Fruit fly (Drosophila melanogaster) whole organism, embryonic: ENCODE data around the gene FRG1.
A peak's percentile ranks its signal among the peaks of the same experiment; 100 is the strongest.

Experiments
- Blimp-1 ChIP-seq: fragments of 200-800 bp; sonication (Bioruptor generic); optimal IDR thresholded peaks from 3 replicates; lab custom pipeline; 2018; ENCODE audit warnings: missing biosample characterization, missing genetic modification characterization, mild to moderate bottlenecking, moderate library complexity, missing genetic modification reagents
- CG10366 ChIP-seq: fragments of 200-800 bp; sonication (Bioruptor generic); IDR thresholded peaks from 2 replicates; pipeline ENCODE4 v1.3.6; 2022; ENCODE audit warnings: missing biosample characterization, missing genetic modification characterization
- CG11723 ChIP-seq: fragments of 200-800 bp; sonication (Bioruptor generic); optimal IDR thresholded peaks from 2 replicates; lab custom pipeline; 2017; ENCODE audit warnings: missing biosample characterization, mild to moderate bottlenecking, missing genetic modification characterization
- CG12391 ChIP-seq: fragments of 200-800 bp; sonication (Bioruptor generic); optimal IDR thresholded peaks from 3 replicates; lab custom pipeline; 2018; ENCODE audit warnings: missing biosample characterization, mild to moderate bottlenecking, missing genetic modification characterization, moderate library complexity
- CG16779 ChIP-seq: fragments of 200-800 bp; sonication (Bioruptor generic); IDR thresholded peaks from 2 replicates; pipeline ENCODE4 v1.3.6; 2022; ENCODE audit warnings: missing biosample characterization, missing genetic modification characterization
- CG17361 ChIP-seq: fragments of 200-800 bp; sonication (Bioruptor generic); IDR thresholded peaks from 3 replicates; pipeline ENCODE4 v1.3.6; 2022; ENCODE audit warnings: missing biosample characterization, missing genetic modification characterization
- CG18599 ChIP-seq: fragments of 200-800 bp; sonication (Bioruptor generic); optimal IDR thresholded peaks from 3 replicates; lab custom pipeline; 2017; ENCODE audit warnings: missing biosample characterization, missing genetic modification characterization, mild to moderate bottlenecking, moderate library complexity, missing genetic modification reagents
- CG2129 ChIP-seq: fragments of 200-800 bp; sonication (Bioruptor generic); IDR thresholded peaks from 2 replicates; pipeline ENCODE4 v1.3.6; 2022; ENCODE audit warnings: missing biosample characterization, missing genetic modification characterization; ENCODE audit not compliant: partially characterized antibody
- CG30403 ChIP-seq: fragments of 200-800 bp; sonication (Bioruptor generic); optimal IDR thresholded peaks from 3 replicates; lab custom pipeline; 2016; ENCODE audit warnings: missing biosample characterization, missing genetic modification characterization
- CG30431 ChIP-seq: fragments of 200-800 bp; sonication (Bioruptor generic); optimal IDR thresholded peaks from 2 replicates; lab custom pipeline; 2017; ENCODE audit warnings: missing biosample characterization, missing genetic modification characterization
- CG3065 ChIP-seq: fragments of 200-800 bp; sonication (Bioruptor generic); optimal IDR thresholded peaks from 2 replicates; lab custom pipeline; 2016; ENCODE audit warnings: missing biosample characterization, missing genetic modification characterization
- CG32532 ChIP-seq: fragments of 200-800 bp; sonication (Bioruptor generic); IDR thresholded peaks from 2 replicates; pipeline ENCODE4 v1.3.6; 2022; ENCODE audit warnings: missing biosample characterization, missing genetic modification characterization
- CG34422 ChIP-seq: fragments of 200-800 bp; sonication (Bioruptor generic); IDR thresholded peaks from 3 replicates; pipeline ENCODE4 v1.3.6; 2022; ENCODE audit warnings: missing biosample characterization, missing genetic modification characterization
- CG42726 ChIP-seq: fragments of 200-800 bp; sonication (Bioruptor generic); IDR thresholded peaks from 2 replicates; pipeline ENCODE4 v1.3.6; 2022; ENCODE audit warnings: missing biosample characterization, missing genetic modification characterization; ENCODE audit not compliant: partially characterized antibody
- CG5245 ChIP-seq: fragments of 200-800 bp; sonication (Bioruptor generic); optimal IDR thresholded peaks from 3 replicates; lab custom pipeline; 2016; ENCODE audit warnings: missing biosample characterization, missing genetic modification characterization
- CG6272 ChIP-seq: fragments of 200-800 bp; sonication (Bioruptor generic); IDR thresholded peaks from 2 replicates; pipeline ENCODE4 v1.3.6; 2022; ENCODE audit warnings: missing biosample characterization, missing genetic modification characterization
- CG8944 ChIP-seq: fragments of 200-800 bp; sonication (Bioruptor generic); optimal IDR thresholded peaks from 3 replicates; lab custom pipeline; 2016; ENCODE audit warnings: missing biosample characterization, missing genetic modification characterization
- CG9437 ChIP-seq: fragments of 200-800 bp; sonication (Bioruptor generic); optimal IDR thresholded peaks from 2 replicates; lab custom pipeline; 2018; ENCODE audit warnings: missing biosample characterization, mild to moderate bottlenecking, missing genetic modification characterization
- CG9797 ChIP-seq: fragments of 200-800 bp; sonication (Bioruptor generic); optimal IDR thresholded peaks from 3 replicates; lab custom pipeline; 2018; ENCODE audit warnings: missing biosample characterization, mild to moderate bottlenecking, missing genetic modification characterization
- CoRest ChIP-seq: fragments of 200-800 bp; sonication (Bioruptor generic); optimal IDR thresholded peaks from 3 replicates; lab custom pipeline; 2018; ENCODE audit warnings: missing biosample characterization, mild to moderate bottlenecking, missing genetic modification characterization, moderate library complexity
- Dek ChIP-seq: fragments of 200-800 bp; sonication (Bioruptor generic); optimal IDR thresholded peaks from 3 replicates; lab custom pipeline; 2019; ENCODE audit warnings: missing biosample characterization, mild to moderate bottlenecking, missing genetic modification characterization, moderate library complexity
- Dfd ChIP-seq, 2 experiments: fragments of >200 bp; optimal IDR thresholded peaks; 2 replicates each; lab custom pipeline; 2017; ENCODE audit warnings: missing biosample characterization in 2 of 2, missing genetic modification characterization in 2 of 2
- Elba2 ChIP-seq: fragments of 200-800 bp; sonication (Bioruptor generic); optimal IDR thresholded peaks from 3 replicates; lab custom pipeline; 2016; ENCODE audit warnings: missing biosample characterization, missing genetic modification characterization
- Fer1 ChIP-seq: fragments of 200-800 bp; sonication (Bioruptor generic); optimal IDR thresholded peaks from 2 replicates; lab custom pipeline; 2017; ENCODE audit warnings: missing biosample characterization, mild to moderate bottlenecking, missing genetic modification characterization
- HHEX ChIP-seq: fragments of 200-800 bp; sonication (Bioruptor generic); optimal IDR thresholded peaks from 3 replicates; lab custom pipeline; 2017; ENCODE audit warnings: missing biosample characterization, mild to moderate bottlenecking, missing genetic modification characterization, missing genetic modification reagents
- Hmx ChIP-seq: fragments of 200-800 bp; sonication (Bioruptor generic); optimal IDR thresholded peaks from 2 replicates; lab custom pipeline; 2016; ENCODE audit warnings: missing biosample characterization, missing genetic modification characterization
- MBD-R2 ChIP-seq: fragments of 200-800 bp; sonication (Bioruptor generic); IDR thresholded peaks from 2 replicates; pipeline ENCODE4 v1.3.6; 2022; ENCODE audit warnings: missing biosample characterization, missing genetic modification characterization
- Mad ChIP-seq: fragments of 200-800 bp; sonication (Bioruptor generic); optimal IDR thresholded peaks from 2 replicates; lab custom pipeline; 2016; ENCODE audit warnings: missing biosample characterization, missing genetic modification characterization
- Poxn ChIP-seq: fragments of 200-800 bp; sonication (Bioruptor generic); IDR thresholded peaks from 2 replicates; pipeline ENCODE4 v1.3.6; 2022; ENCODE audit warnings: missing biosample characterization, missing genetic modification characterization
- Side ChIP-seq: fragments of 200-800 bp; sonication (Bioruptor generic); optimal IDR thresholded peaks from 2 replicates; lab custom pipeline; 2016; ENCODE audit warnings: missing biosample characterization, missing genetic modification characterization
- Spps ChIP-seq: fragments of 200-800 bp; sonication (Bioruptor generic); optimal IDR thresholded peaks from 2 replicates; lab custom pipeline; 2018; ENCODE audit warnings: missing biosample characterization, mild to moderate bottlenecking, missing genetic modification characterization
- Vsx1 ChIP-seq: fragments of 200-800 bp; sonication (Bioruptor generic); optimal IDR thresholded peaks from 2 replicates; lab custom pipeline; 2017; ENCODE audit warnings: missing biosample characterization, mild to moderate bottlenecking, missing genetic modification characterization, missing genetic modification reagents
- Xbp1 ChIP-seq: fragments of 200-800 bp; sonication (Bioruptor generic); optimal IDR thresholded peaks from 3 replicates; lab custom pipeline; 2016; ENCODE audit warnings: missing biosample characterization, mild to moderate bottlenecking, missing genetic modification characterization
- abd-A ChIP-seq: fragments of 200-800 bp; sonication (Bioruptor generic); optimal IDR thresholded peaks from 3 replicates; lab custom pipeline; 2019; ENCODE audit warnings: missing biosample characterization, mild to moderate bottlenecking, missing genetic modification characterization, moderate library complexity
- ap ChIP-seq: fragments of 200-800 bp; sonication (Bioruptor generic); IDR thresholded peaks from 2 replicates; pipeline ENCODE4 v1.3.6; 2022; ENCODE audit warnings: missing biosample characterization, missing genetic modification characterization
- az2 ChIP-seq: fragments of 200-800 bp; sonication (Bioruptor generic); optimal IDR thresholded peaks from 3 replicates; lab custom pipeline; 2016; ENCODE audit warnings: missing biosample characterization, missing genetic modification characterization
- caup ChIP-seq: fragments of 200-800 bp; sonication (Bioruptor generic); optimal IDR thresholded peaks from 3 replicates; lab custom pipeline; 2017; ENCODE audit warnings: missing biosample characterization, mild to moderate bottlenecking, missing genetic modification characterization, moderate library complexity; ENCODE audit not compliant: severe bottlenecking
- crc ChIP-seq: fragments of 200-800 bp; sonication (Bioruptor generic); optimal IDR thresholded peaks from 2 replicates; lab custom pipeline; 2016; ENCODE audit warnings: missing biosample characterization, missing genetic modification characterization
- gce ChIP-seq: fragments of 200-800 bp; sonication (Bioruptor generic); IDR thresholded peaks from 3 replicates; pipeline ENCODE4 v1.3.6; 2022; ENCODE audit warnings: missing biosample characterization, missing genetic modification characterization
- hkb ChIP-seq, 2 experiments: fragments of 200-800 bp in 1 of 2; fragments of >200 bp in 1 of 2; sonication (Bioruptor generic) in 1 of 2; IDR thresholded peaks in 1 of 2; optimal IDR thresholded peaks in 1 of 2; 2 replicates each; pipeline versions ENCODE4 v1.3.6 to Lab custom; 2017 to 2022; ENCODE audit warnings: missing biosample characterization in 1 of 2, missing genetic modification characterization in 1 of 2
- kah ChIP-seq: fragments of 200-800 bp; sonication (Bioruptor generic); optimal IDR thresholded peaks from 2 replicates; lab custom pipeline; 2018; ENCODE audit warnings: missing biosample characterization, mild to moderate bottlenecking, missing genetic modification characterization
- lbe ChIP-seq: fragments of 200-800 bp; sonication (Bioruptor generic); optimal IDR thresholded peaks from 2 replicates; lab custom pipeline; 2016; ENCODE audit warnings: missing biosample characterization, mild to moderate bottlenecking, missing genetic modification characterization
- org-1 ChIP-seq: fragments of 200-800 bp; sonication (Bioruptor generic); optimal IDR thresholded peaks from 2 replicates; lab custom pipeline; 2017; ENCODE audit warnings: missing biosample characterization, missing genetic modification characterization
- pho ChIP-seq: fragments of 200-800 bp; sonication (Bioruptor generic); optimal IDR thresholded peaks from 2 replicates; lab custom pipeline; 2016; ENCODE audit warnings: missing biosample characterization, missing genetic modification characterization
- pita ChIP-seq: fragments of 200-800 bp; sonication (Bioruptor generic); optimal IDR thresholded peaks from 2 replicates; lab custom pipeline; 2017; ENCODE audit warnings: missing biosample characterization, mild to moderate bottlenecking, missing genetic modification characterization
- sens ChIP-seq: fragments of 200-800 bp; sonication (Bioruptor generic); peaks from one replicate; lab custom pipeline; 2016; ENCODE audit warnings: missing biosample characterization, missing genetic modification characterization
- stwl ChIP-seq: fragments of 200-800 bp; sonication (Bioruptor generic); optimal IDR thresholded peaks from 3 replicates; lab custom pipeline; 2018; ENCODE audit warnings: missing biosample characterization, mild to moderate bottlenecking, missing genetic modification characterization, moderate library complexity
- zf30C ChIP-seq: fragments of 200-800 bp; sonication (Bioruptor generic); optimal IDR thresholded peaks from 3 replicates; lab custom pipeline; 2018; ENCODE audit warnings: missing biosample characterization, mild to moderate bottlenecking, missing genetic modification characterization
- zfh2 ChIP-seq: fragments of 200-800 bp; sonication (Bioruptor generic); optimal IDR thresholded peaks from 2 replicates; lab custom pipeline; 2016; ENCODE audit warnings: missing biosample characterization, missing genetic modification characterization

FRG1 gene

DNA sequence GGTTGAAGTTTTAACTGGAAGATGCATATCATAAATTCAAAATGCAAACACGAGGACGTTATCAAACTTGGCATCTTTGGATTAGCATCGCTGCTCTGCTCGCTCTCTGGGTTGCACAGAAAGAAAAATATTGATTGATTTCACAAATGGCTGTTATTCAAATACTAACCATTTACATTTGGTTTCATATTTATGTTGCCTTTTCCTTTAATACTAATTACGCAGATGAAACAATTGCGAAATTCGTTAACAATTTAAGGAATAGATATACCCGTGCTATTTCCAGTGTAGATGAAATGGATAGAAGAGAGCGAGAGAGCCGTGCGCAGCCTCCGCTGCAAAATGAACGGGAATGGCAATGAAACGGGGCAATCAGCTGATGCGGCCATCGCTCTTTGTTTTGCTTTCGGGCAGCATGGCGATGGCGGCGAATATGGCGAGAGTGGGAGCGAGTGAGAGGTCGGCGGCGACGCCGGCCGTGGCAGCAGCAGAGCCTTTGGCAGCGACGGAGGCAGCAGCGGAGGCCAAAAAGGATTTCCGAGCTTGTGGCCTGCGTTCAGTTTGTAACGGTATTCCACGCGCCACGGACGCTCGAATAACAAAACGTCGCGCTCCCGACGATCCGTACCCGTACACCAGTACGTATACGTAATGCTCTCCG, 49.1 kb downstream of the FRG1 start, which contains the start of gene rdgC (continued):
- TF ChIP-seq caup (GFP tag; lab: Kevin White, UChicago) (peak; percentile 96), CG32532 (GFP tag; lab: Robert Waterston, UW) (peak; percentile 97), abd-A (tag; lab: Kevin White, UChicago) (peak; percentile 47), CG34422 (GFP tag; lab: Robert Waterston, UW) (peak; percentile 95), kah (GFP tag; lab: Kevin White, UChicago) (peak; percentile 87), CG3065 (GFP tag; lab: Kevin White, UChicago) (peak; percentile 81), CoRest (tag; lab: Kevin White, UChicago) (peak; percentile 94), CG17361 (GFP tag; lab: Robert Waterston, UW) (peak; percentile 96), az2 (peak; percentile 94), CG6272 (GFP tag; lab: Robert Waterston, UW) (peak; percentile 92), stwl (tag; lab: Kevin White, UChicago) (no peak), zfh2 (GFP tag; lab: Kevin White, UChicago) (peak; percentile 93), MBD-R2 (GFP tag; lab: Robert Waterston, UW) (peak; percentile 89), hkb (optimal IDR thresholded peaks at IDR 0.05; lab: Kevin White, UChicago) (no peak), hkb (GFP tag; IDR thresholded peaks at IDR 0.05; lab: Robert Waterston, UW) (peak; percentile 98), HHEX (GFP tag; lab: Kevin White, UChicago) (peak; percentile 96), Side (GFP tag; lab: Kevin White, UChicago) (peak; percentile 95), Hmx (GFP tag; lab: Kevin White, UChicago) (peak; percentile 79), Vsx1 (peak; percentile 83), CG9797 (peak; percentile 33), CG9437 (GFP tag; lab: Kevin White, UChicago) (peak; percentile 85), CG11723 (GFP tag; lab: Kevin White, UChicago) (peak; percentile 81), Dek (peak; percentile 94), CG30431 (GFP tag; lab: Kevin White, UChicago) (peak; percentile 77), sens (peak; percentile 99), lbe (peak; percentile 54), Mad (GFP tag; lab: Kevin White, UChicago) (peak; percentile 85), CG10366 (GFP tag; lab: Robert Waterston, UW) (peak; percentile 96), CG8944 (GFP tag; lab: Kevin White, UChicago) (peak; percentile 92), Spps (peak; percentile 40), crc (GFP tag; lab: Kevin White, UChicago) (peak; percentile 93), Xbp1 (peak; percentile 96), Dfd (GFP tag; optimal IDR thresholded peaks at IDR 0.05; lab: Kevin White, UChicago) (no peak), Elba2 (GFP tag; lab: Kevin White, UChicago) (peak; percentile 15), CG42726 (0 out of 2 replicates have a peak, but pooled peaks have one; percentile 13), pho (GFP tag; lab: Kevin White, UChicago) (peak; percentile 94), CG2129 (GFP tag; lab: Robert Waterston, UW) (no peak), CG18599 (GFP tag; lab: Kevin White, UChicago) (peak; percentile 98), ap (peak; percentile 94), Poxn (GFP tag; lab: Robert Waterston, UW) (peak; percentile 81), Blimp-1 (GFP tag; lab: Kevin White, UChicago) (peak; percentile 94), CG16779 (GFP tag; lab: Robert Waterston, UW) (peak; percentile 89), Fer1 (GFP tag; lab: Kevin White, UChicago) (peak; percentile 96), CG30403 (GFP tag; lab: Kevin White, UChicago) (peak; percentile 95), pita (GFP tag; lab: Kevin White, UChicago) (no peak), CG5245 (peak; percentile 93), zf30C (peak; percentile 70), CG12391 (tag; lab: Kevin White, UChicago) (peak; percentile 96), gce (peak; percentile 96), org-1 (GFP tag; lab: Kevin White, UChicago) (peak; percentile 95)
